Fruit fly (Drosophila melanogaster): ENCODE measurements around the gene Cen.
A peak's percentile ranks its signal among the peaks of the same experiment; 100 is the strongest.

Gene Cen

dm6 chr2L:20645394-20645869, 36.2 kb downstream of the Cen start, which contains the start of the genes phr6-4 and CG2608 (continued):
- TF ChIP-seq dmrt99B (tag; optimal IDR thresholded peaks at IDR 0.05) (peak; percentile 93), CG18476 (GFP tag; optimal IDR thresholded peaks at IDR 0.05) (peak; percentile 92), CG8290 (GFP tag; optimal IDR thresholded peaks at IDR 0.05) (peak; percentile 73), CG8290 (tag; optimal IDR thresholded peaks at IDR 0.05) (peak; percentile 60 to 86), scrt (GFP tag; optimal IDR thresholded peaks at IDR 0.05) (peak; percentile 82), CG6854 (GFP tag; optimal IDR thresholded peaks at IDR 0.05) (peak; percentile 82), pho (GFP tag; optimal IDR thresholded peaks at IDR 0.05) (peak; percentile 88), CG17829 (tag; optimal IDR thresholded peaks at IDR 0.05) (peak; percentile 94), Spps (tag; optimal IDR thresholded peaks at IDR 0.05) (peak; percentile 89), ro (GFP tag; IDR thresholded peaks at IDR 0.05) (0 out of 2 replicates have a peak, but pooled peaks have one; percentile 21), CG6689 (GFP tag; IDR thresholded peaks at IDR 0.05) (peak; percentile 90), Fer3 (tag; optimal IDR thresholded peaks at IDR 0.05) (peak; percentile 92), Hmx (GFP tag; optimal IDR thresholded peaks at IDR 0.05) (peak; percentile 84), cas (GFP tag; IDR thresholded peaks at IDR 0.05) (peak; percentile 72), az2 (GFP tag; optimal IDR thresholded peaks at IDR 0.05) (peak; percentile 95), wek (GFP tag; optimal IDR thresholded peaks at IDR 0.05) (peak; percentile 77), Tbp (GFP tag; optimal IDR thresholded peaks at IDR 0.05) (no peak), CG8924 (tag; optimal IDR thresholded peaks at IDR 0.05) (peak; percentile 94), CG7987 (GFP tag; optimal IDR thresholded peaks at IDR 0.05) (peak; percentile 81), lola (GFP tag; optimal IDR thresholded peaks at IDR 0.05) (peak in 1 of 3 experiments; percentile 94), CG30403 (GFP tag; optimal IDR thresholded peaks at IDR 0.05) (peak; percentile 97), CG12769 (tag; optimal IDR thresholded peaks at IDR 0.05) (peak; percentile 83), pan (optimal IDR thresholded peaks at IDR 0.05) (no peak), pan (GFP tag; optimal IDR thresholded peaks at IDR 0.05 in 1 of 2, IDR thresholded peaks at IDR 0.05 in 1 of 2) (peak in 1 of 2 experiments; percentile 83), CG13775 (GFP tag; optimal IDR thresholded peaks at IDR 0.05) (peak; percentile 94), Asciz (GFP tag; optimal IDR thresholded peaks at IDR 0.05) (peak; percentile 91), CG7357 (GFP tag; IDR thresholded peaks at IDR 0.05) (peak; percentile 82), Sox100B (GFP tag; optimal IDR thresholded peaks at IDR 0.05) (peak; percentile 94), Six4 (GFP tag; optimal IDR thresholded peaks at IDR 0.05) (peak; percentile 89), CG13123 (GFP tag; optimal IDR thresholded peaks at IDR 0.05) (peak; percentile 78), H2.0 (GFP tag; IDR thresholded peaks at IDR 0.05) (peak; percentile 73), hkb (optimal IDR thresholded peaks at IDR 0.05) (no peak), hkb (GFP tag; IDR thresholded peaks at IDR 0.05) (peak; percentile 91), CG17612 (GFP tag; IDR thresholded peaks at IDR 0.05) (peak; percentile 63; the same call in 1 of the 2 replicates), Hand (GFP tag; optimal IDR thresholded peaks at IDR 0.05) (peak; percentile 83), zf30C (GFP tag; optimal IDR thresholded peaks at IDR 0.05) (peak; percentile 88), bcd (GFP tag; optimal IDR thresholded peaks at IDR 0.05) (peak; percentile 92), grau (tag; optimal IDR thresholded peaks at IDR 0.05) (peak; percentile 95), CG32532 (GFP tag; IDR thresholded peaks at IDR 0.05) (peak; percentile 90), gcm (GFP tag; optimal IDR thresholded peaks at IDR 0.05) (peak; percentile 95), CG12104 (GFP tag; optimal IDR thresholded peaks at IDR 0.05) (peak; percentile 91), CG30020 (tag; optimal IDR thresholded peaks at IDR 0.05) (peak; percentile 77), dm (GFP tag; optimal IDR thresholded peaks at IDR 0.05) (peak; percentile 85), Hr51 (GFP tag; optimal IDR thresholded peaks at IDR 0.05) (peak; percentile 84 to 94), Drgx (GFP tag; IDR thresholded peaks at IDR 0.05) (peak; percentile 91), CG33557 (GFP tag; optimal IDR thresholded peaks at IDR 0.05) (peak; percentile 93), sens-2 (GFP tag; IDR thresholded peaks at IDR 0.05) (peak; percentile 30; the same call in 1 of the 2 replicates), CG1529 (GFP tag; optimal IDR thresholded peaks at IDR 0.05) (peak; percentile 87), CG12659 (GFP tag; optimal IDR thresholded peaks at IDR 0.05) (peak; percentile 96), Abd-B (GFP tag; optimal IDR thresholded peaks at IDR 0.05) (peak; percentile 94), unc-4 (GFP tag; IDR thresholded peaks at IDR 0.05; ENCODE audit: partially characterized antibody) (no peak)

Data from whole organism, embryonic.